Worm (Caenorhabditis elegans) whole organism, late embryonic: Measurements from ENCODE around the gene tmed-13.

ENCODE experiments used
- C08G9.2 ChIP-seq: sonication (generic microtip); optimal IDR thresholded peaks from 2 replicates; lab custom pipeline; 2016; ENCODE audit warnings: mild to moderate bottlenecking, missing genetic modification characterization, moderate library complexity, missing compliant biosample characterization
- K02D7.2 ChIP-seq: sonication (generic microtip); optimal IDR thresholded peaks from 2 replicates; lab custom pipeline; 2017; ENCODE audit warnings: mild to moderate bottlenecking, missing genetic modification characterization, missing compliant biosample characterization
- T23F11.4 ChIP-seq: fragments of 200-800 bp; sonication (Bioruptor generic); optimal IDR thresholded peaks from 2 replicates; lab custom pipeline; 2018; ENCODE audit warnings: mild to moderate bottlenecking, missing genetic modification characterization, missing compliant biosample characterization
- ahr-1 ChIP-seq: sonication (generic microtip); optimal IDR thresholded peaks from 2 replicates; lab custom pipeline; 2016; ENCODE audit warnings: missing genetic modification characterization, missing compliant biosample characterization
- ceh-18 ChIP-seq: sonication (generic microtip); optimal IDR thresholded peaks from 2 replicates; lab custom pipeline; 2016; ENCODE audit warnings: missing genetic modification characterization, missing compliant biosample characterization
- ceh-19 ChIP-seq: fragments of 200-800 bp; sonication (Bioruptor generic); optimal IDR thresholded peaks from 2 replicates; lab custom pipeline; 2018; ENCODE audit warnings: mild to moderate bottlenecking, missing genetic modification characterization, missing compliant biosample characterization
- ceh-2 ChIP-seq: sonication (generic microtip); optimal IDR thresholded peaks from 2 replicates; lab custom pipeline; 2016; ENCODE audit warnings: missing genotype, missing genetic modification characterization, missing compliant biosample characterization
- ceh-22 ChIP-seq: sonication (generic microtip); optimal IDR thresholded peaks from 2 replicates; lab custom pipeline; 2017; ENCODE audit warnings: missing biosample characterization, missing genetic modification characterization
- ceh-24 ChIP-seq: sonication (generic microtip); optimal IDR thresholded peaks from 2 replicates; lab custom pipeline; 2016; ENCODE audit warnings: mild to moderate bottlenecking, missing genetic modification characterization, missing compliant biosample characterization
- ceh-31 ChIP-seq: sonication (generic microtip); optimal IDR thresholded peaks from 2 replicates; lab custom pipeline; 2016; ENCODE audit warnings: missing genetic modification characterization, missing compliant biosample characterization
- ceh-34 ChIP-seq: sonication (generic microtip); optimal IDR thresholded peaks from 2 replicates; lab custom pipeline; 2016; ENCODE audit warnings: mild to moderate bottlenecking, missing genetic modification characterization, missing compliant biosample characterization
- ceh-6 ChIP-seq: fragments of 200-800 bp; sonication (Bioruptor generic); optimal IDR thresholded peaks from 2 replicates; lab custom pipeline; 2018; ENCODE audit warnings: mild to moderate bottlenecking, missing genetic modification characterization, missing compliant biosample characterization
- ceh-9 ChIP-seq: sonication (generic microtip); optimal IDR thresholded peaks from 2 replicates; lab custom pipeline; 2016; ENCODE audit warnings: mild to moderate bottlenecking, missing genetic modification characterization, inconsistent platforms, missing compliant biosample characterization
- dmd-4 ChIP-seq: sonication (generic microtip); optimal IDR thresholded peaks from 2 replicates; lab custom pipeline; 2016; ENCODE audit warnings: borderline replicate concordance, missing genetic modification characterization, missing compliant biosample characterization
- elt-4 ChIP-seq: sonication (generic microtip); optimal IDR thresholded peaks from 2 replicates; lab custom pipeline; 2016; ENCODE audit warnings: missing genetic modification characterization, missing compliant biosample characterization
- fkh-6 ChIP-seq: sonication (generic microtip); optimal IDR thresholded peaks from 2 replicates; lab custom pipeline; 2016; ENCODE audit warnings: missing genetic modification characterization, missing compliant biosample characterization
- gmeb-2 ChIP-seq: sonication (generic microtip); optimal IDR thresholded peaks from 2 replicates; lab custom pipeline; 2016; ENCODE audit warnings: missing genetic modification characterization, inconsistent platforms, missing compliant biosample characterization
- hlh-15 ChIP-seq: sonication (generic microtip); optimal IDR thresholded peaks from 2 replicates; lab custom pipeline; 2016; ENCODE audit warnings: missing genetic modification characterization, missing compliant biosample characterization
- hlh-30 ChIP-seq: sonication (generic microtip); optimal IDR thresholded peaks from 2 replicates; lab custom pipeline; 2017; ENCODE audit warnings: antibody characterized with exemption, missing genetic modification characterization, missing compliant biosample characterization; ENCODE audit not compliant: insufficient read depth
- hlh-6 ChIP-seq: sonication (generic microtip); optimal IDR thresholded peaks from 2 replicates; lab custom pipeline; 2016; ENCODE audit warnings: missing genotype, missing genetic modification characterization, missing compliant biosample characterization
- lim-6 ChIP-seq: sonication (generic microtip); optimal IDR thresholded peaks from 2 replicates; lab custom pipeline; 2016; ENCODE audit warnings: missing genetic modification characterization, missing compliant biosample characterization
- lin-11 ChIP-seq: fragments of 200-800 bp; sonication (Bioruptor generic); optimal IDR thresholded peaks from 2 replicates; lab custom pipeline; 2018; ENCODE audit warnings: mild to moderate bottlenecking, missing genetic modification characterization, missing compliant biosample characterization
- madf-2 ChIP-seq: sonication (generic microtip); optimal IDR thresholded peaks from 2 replicates; lab custom pipeline; 2017; ENCODE audit warnings: missing genetic modification characterization, missing compliant biosample characterization
- mec-3 ChIP-seq: sonication (generic microtip); optimal IDR thresholded peaks from 2 replicates; lab custom pipeline; 2016; ENCODE audit warnings: borderline replicate concordance, missing genetic modification characterization, missing compliant biosample characterization
- nfya-1 ChIP-seq: sonication (generic microtip); optimal IDR thresholded peaks from 2 replicates; lab custom pipeline; 2017; ENCODE audit warnings: missing genetic modification characterization, mild to moderate bottlenecking, missing compliant biosample characterization, antibody characterized with exemption, moderate library complexity
- pag-3 ChIP-seq: sonication (generic microtip); optimal IDR thresholded peaks from 2 replicates; lab custom pipeline; 2016; ENCODE audit warnings: missing compliant biosample characterization, missing genetic modification characterization, borderline replicate concordance
- pax-1 ChIP-seq: fragments of 150-350 bp; optimal IDR thresholded peaks from 2 replicates; lab custom pipeline; 2014; ENCODE audit warnings: missing biosample characterization, missing genetic modification characterization
- pha-2 ChIP-seq: sonication (generic microtip); optimal IDR thresholded peaks from 2 replicates; lab custom pipeline; 2017; ENCODE audit warnings: mild to moderate bottlenecking, missing genetic modification characterization, missing compliant biosample characterization
- pqm-1 ChIP-seq: sonication (generic microtip); optimal IDR thresholded peaks from 2 replicates; lab custom pipeline; 2016; ENCODE audit warnings: missing genetic modification characterization, missing compliant biosample characterization
- sdc-2 ChIP-seq: sonication (generic microtip); optimal IDR thresholded peaks from 2 replicates; lab custom pipeline; 2016; ENCODE audit warnings: missing genotype, missing genetic modification characterization, missing compliant biosample characterization
- syd-9 ChIP-seq: sonication (generic microtip); optimal IDR thresholded peaks from 2 replicates; lab custom pipeline; 2016; ENCODE audit warnings: mild to moderate bottlenecking, missing genetic modification characterization, moderate library complexity, missing compliant biosample characterization
- tbx-2 ChIP-seq: sonication (generic microtip); optimal IDR thresholded peaks from 2 replicates; lab custom pipeline; 2016; ENCODE audit warnings: missing genetic modification characterization, missing compliant biosample characterization
- tbx-7 ChIP-seq: sonication (generic microtip); optimal IDR thresholded peaks from 2 replicates; lab custom pipeline; 2016; ENCODE audit warnings: missing genotype, missing genetic modification characterization, missing compliant biosample characterization
- ttx-3 ChIP-seq: sonication (generic microtip); optimal IDR thresholded peaks from 2 replicates; lab custom pipeline; 2016; ENCODE audit warnings: missing genetic modification reagents, missing genetic modification characterization, missing compliant biosample characterization
- unc-3 ChIP-seq, 2 experiments: fragments of 200-800 bp in 1 of 2; sonication (Bioruptor generic) in 1 of 2; sonication (generic microtip) in 1 of 2; conservative IDR thresholded peaks in 1 of 2; optimal IDR thresholded peaks in 1 of 2; 2 replicates each; pipeline versions ENCODE4 v1.3.6 to Lab custom; 2016 to 2022; ENCODE audit warnings: missing compliant biosample characterization in 2 of 2, missing genetic modification characterization in 2 of 2, missing genetic modification reagents in 1 of 2
- unc-42 ChIP-seq: sonication (generic microtip); optimal IDR thresholded peaks from 2 replicates; lab custom pipeline; 2016; ENCODE audit warnings: missing genotype, missing genetic modification characterization, missing compliant biosample characterization

Gene tmed-13

ce11 chrIV:6431582-6431981 lies 39.6 kb downstream of the tmed-13 start, which contains the start of gene acp-7:
Gene acp-7 (minus strand): TSS chrIV:6431682.
- no peak for TF ChIP-seq madf-2 (tag; lab: Kevin White, UChicago)
- TF ChIP-seq, all 69 proteins: peak for 0

ce11 chrIV:6427223-6427622 lies 44.0 kb downstream of the tmed-13 start:
- TF ChIP-seq sdc-2 (tag; lab: Kevin White, UChicago) = no peak
- no peak for TF ChIP-seq C08G9.2 (tag; lab: Kevin White, UChicago)
- no peak for TF ChIP-seq ceh-31
- no peak for TF ChIP-seq elt-4 (tag; lab: Kevin White, UChicago)
- no peak for TF ChIP-seq hlh-30 (tag; lab: Kevin White, UChicago)
- TF ChIP-seq ceh-24 (tag; lab: Kevin White, UChicago) = no peak
- TF ChIP-seq hlh-15 = no peak
- no peak for TF ChIP-seq syd-9
- TF ChIP-seq unc-42 (tag; lab: Kevin White, UChicago) = no peak
- TF ChIP-seq dmd-4 (tag; lab: Kevin White, UChicago) = no peak
- no peak for TF ChIP-seq ceh-9 (tag; lab: Kevin White, UChicago)
- no peak for TF ChIP-seq nfya-1
- no peak for TF ChIP-seq ceh-22
- TF ChIP-seq ttx-3 (tag; lab: Kevin White, UChicago) = no peak

ce11 chrIV:6426089-6426715 lies 45.0 kb downstream of the tmed-13 start, which contains the start of gene acp-6:
Gene acp-6 (minus strand): TSS chrIV:6426139.
- TF ChIP-seq tbx-2 (tag; lab: Kevin White, UChicago) = no peak
- no peak for TF ChIP-seq ceh-2 (tag; lab: Kevin White, UChicago)
- no peak for TF ChIP-seq lin-11 (tag; lab: Kevin White, UChicago)
- no peak for TF ChIP-seq tbx-7 (tag; lab: Kevin White, UChicago)
- no peak for TF ChIP-seq syd-9
- TF ChIP-seq gmeb-2 = no peak
- no peak for TF ChIP-seq dmd-4 (tag; lab: Kevin White, UChicago)
- TF ChIP-seq T23F11.4 (GFP tag; lab: Kevin White, UChicago) = no peak
- TF ChIP-seq lim-6 (tag; lab: Kevin White, UChicago) = no peak
- TF ChIP-seq ceh-6 (GFP tag; lab: Kevin White, UChicago) = no peak
- no peak for TF ChIP-seq ceh-18 (tag; lab: Kevin White, UChicago)
- TF ChIP-seq mec-3 = no peak
- TF ChIP-seq, all 69 proteins: peak for 0

- TF ChIP-seq unc-3 (GFP tag; conservative IDR thresholded peaks at IDR 0.05; lab: Robert Waterston, UW) (no peak), unc-3 (tag; optimal IDR thresholded peaks at IDR 0.05; lab: Kevin White, UChicago) (no peak), ceh-19 (GFP tag; lab: Kevin White, UChicago) (no peak), ttx-3 (tag; lab: Kevin White, UChicago) (no peak), ceh-2 (tag; lab: Kevin White, UChicago) (no peak), pax-1 (tag; lab: Kevin White, UChicago) (no peak), pqm-1 (tag; lab: Kevin White, UChicago) (no peak), pag-3 (no peak), fkh-6 (tag; lab: Kevin White, UChicago) (no peak), K02D7.2 (tag; lab: Kevin White, UChicago) (no peak), pha-2 (tag; lab: Kevin White, UChicago) (no peak), ahr-1 (tag; lab: Kevin White, UChicago) (no peak), ceh-34 (no peak), hlh-6 (tag; lab: Kevin White, UChicago) (no peak)
Observed at ce11 chrIV:6421183-6421635, 50.0 kb downstream of the tmed-13 start, which contains the start of gene puf-11. Gene puf-11 (plus strand): TSS chrIV:6421585.
